Worm (Caenorhabditis elegans) whole organism, L1 larva: ENCODE results near the gene dmd-3.

ENCODE experiments used
- Y116A8C.19 ChIP-seq: sonication (generic microtip); optimal IDR thresholded peaks from 2 replicates; lab custom pipeline; 2016; ENCODE audit warnings: missing compliant biosample characterization, missing genetic modification characterization, borderline replicate concordance
- aha-1 ChIP-seq: fragments of 150-350 bp; optimal IDR thresholded peaks from 2 replicates; lab custom pipeline; 2014; ENCODE audit warnings: missing biosample characterization, missing genetic modification characterization
- aly-2 ChIP-seq: fragments of 150-350 bp; optimal IDR thresholded peaks from 2 replicates; lab custom pipeline; 2014; ENCODE audit warnings: missing biosample characterization, missing genetic modification characterization
- ama-1 ChIP-seq: fragments of 150-350 bp; optimal IDR thresholded peaks from 2 replicates; lab custom pipeline; 2014
- ceh-90 ChIP-seq: sonication (generic microtip); optimal IDR thresholded peaks from 2 replicates; lab custom pipeline; 2016; ENCODE audit warnings: missing genetic modification characterization, missing compliant biosample characterization
- ces-1 ChIP-seq: fragments of 150-350 bp; optimal IDR thresholded peaks from 2 replicates; lab custom pipeline; 2014; ENCODE audit warnings: missing biosample characterization, missing genetic modification reagents, missing genetic modification characterization
- efl-1 ChIP-seq, 4 experiments: fragments of 150-350 bp; optimal IDR thresholded peaks in 3 of 4; peaks in 1 of 4; 1 replicate in 1 of 4; 2 replicates in 3 of 4; lab custom pipeline; 2014; ENCODE audit warnings: missing biosample characterization in 2 of 4, missing genetic modification characterization in 2 of 4, missing genetic modification reagents in 2 of 4
- elt-3 ChIP-seq, 6 experiments: fragments of 150-350 bp in 1 of 6; sonication (generic microtip); optimal IDR thresholded peaks; 2 replicates each; lab custom pipeline; 2017 to 2018; ENCODE audit warnings: missing biosample characterization in 6 of 6, missing genetic modification characterization in 6 of 6, inconsistent platforms in 1 of 6
- grh-1 ChIP-seq: fragments of 200-800 bp; sonication (Bioruptor generic); IDR thresholded peaks from 2 replicates; pipeline ENCODE4 v1.3.6; 2022; ENCODE audit warnings: missing genetic modification reagents, missing genetic modification characterization, missing compliant biosample characterization
- hlh-17 ChIP-seq: fragments of 200-800 bp; sonication (Bioruptor generic); optimal IDR thresholded peaks from 2 replicates; lab custom pipeline; 2018; ENCODE audit warnings: missing genetic modification characterization, mild to moderate bottlenecking, missing compliant biosample characterization, moderate library complexity, borderline replicate concordance
- jun-1 ChIP-seq: fragments of 150-350 bp; optimal IDR thresholded peaks from 2 replicates; lab custom pipeline; 2014; ENCODE audit warnings: missing biosample characterization, missing genetic modification reagents, missing genetic modification characterization
- lin-13 ChIP-seq: fragments of 150-350 bp; optimal IDR thresholded peaks from 2 replicates; lab custom pipeline; 2014; ENCODE audit warnings: missing biosample characterization, missing genetic modification reagents, missing genetic modification characterization
- lin-35 ChIP-seq, 2 experiments: fragments of 150-350 bp; optimal IDR thresholded peaks; 2 replicates each; lab custom pipeline; 2014; ENCODE audit warnings: missing biosample characterization in 2 of 2, missing genetic modification characterization in 2 of 2, missing genetic modification reagents in 2 of 2
- mab-9 ChIP-seq: fragments of 200-800 bp; sonication (Bioruptor generic); IDR thresholded peaks from 2 replicates; pipeline ENCODE4 v1.3.6; 2022; ENCODE audit warnings: missing genetic modification reagents, missing genetic modification characterization, missing compliant biosample characterization
- mef-2 ChIP-seq: fragments of 150-350 bp; optimal IDR thresholded peaks from 2 replicates; lab custom pipeline; 2014; ENCODE audit warnings: missing biosample characterization, missing genetic modification characterization
- mep-1 ChIP-seq: fragments of 150-350 bp; optimal IDR thresholded peaks from 2 replicates; lab custom pipeline; 2014; ENCODE audit warnings: missing biosample characterization, missing genetic modification characterization
- nhr-11 ChIP-seq: fragments of 150-350 bp; optimal IDR thresholded peaks from 2 replicates; lab custom pipeline; 2014; ENCODE audit warnings: missing biosample characterization, missing genetic modification characterization
- nhr-19 ChIP-seq: fragments of 200-800 bp; sonication (Bioruptor generic); conservative IDR thresholded peaks from 2 replicates; pipeline ENCODE4 v1.3.6; 2022; ENCODE audit warnings: missing genetic modification characterization, missing compliant biosample characterization
- nhr-20 ChIP-seq: sonication (generic microtip); optimal IDR thresholded peaks from 2 replicates; lab custom pipeline; 2016; ENCODE audit warnings: mild to moderate bottlenecking, missing genetic modification characterization, missing compliant biosample characterization
- nhr-76 ChIP-seq: sonication (generic microtip); optimal IDR thresholded peaks from 2 replicates; lab custom pipeline; 2017; ENCODE audit warnings: missing biosample characterization, missing genetic modification characterization
- nhr-85 ChIP-seq: sonication (generic microtip); peaks from one replicate; lab custom pipeline; 2016; ENCODE audit warnings: missing genetic modification characterization, inconsistent platforms, missing compliant biosample characterization
- nhr-90 ChIP-seq: sonication (generic microtip); optimal IDR thresholded peaks from 2 replicates; lab custom pipeline; 2016; ENCODE audit warnings: mild to moderate bottlenecking, missing genetic modification characterization, missing compliant biosample characterization; ENCODE audit not compliant: poor library complexity
- pag-3 ChIP-seq: sonication (generic microtip); optimal IDR thresholded peaks from 2 replicates; lab custom pipeline; 2017; ENCODE audit warnings: missing genetic modification characterization, mild to moderate bottlenecking, missing compliant biosample characterization, antibody characterized with exemption, borderline replicate concordance; ENCODE audit not compliant: insufficient read depth
- pqm-1 ChIP-seq: sonication (generic microtip); optimal IDR thresholded peaks from 3 replicates; lab custom pipeline; 2017; ENCODE audit warnings: missing biosample characterization, missing genetic modification characterization
- snpc-4 ChIP-seq: fragments of 150-350 bp; optimal IDR thresholded peaks from 2 replicates; lab custom pipeline; 2014; ENCODE audit warnings: missing biosample characterization, missing genetic modification characterization
- sptf-1 ChIP-seq: fragments of 150-350 bp; optimal IDR thresholded peaks from 2 replicates; lab custom pipeline; 2014; ENCODE audit warnings: missing biosample characterization, missing genetic modification characterization
- tlp-1 ChIP-seq: fragments of 150-350 bp; optimal IDR thresholded peaks from 2 replicates; lab custom pipeline; 2014; ENCODE audit warnings: missing biosample characterization, missing genetic modification characterization
- zip-4 ChIP-seq: fragments of 200-800 bp; sonication (Bioruptor generic); optimal IDR thresholded peaks from 2 replicates; lab custom pipeline; 2018; ENCODE audit warnings: mild to moderate bottlenecking, missing genetic modification characterization, moderate library complexity, missing compliant biosample characterization
- ztf-11 ChIP-seq, 2 experiments: sonication (generic microtip); optimal IDR thresholded peaks; 2 replicates each; lab custom pipeline; 2016 to 2017; ENCODE audit warnings: missing genetic modification characterization in 2 of 2, missing biosample characterization in 1 of 2, missing compliant biosample characterization in 1 of 2

dmd-3 gene

ce11 chrV:19634197-19634596, 20.9 kb downstream of the dmd-3 start:
- TF ChIP-seq aly-2 (tag; lab: Kevin White, UChicago) (no peak), efl-1 (optimal IDR thresholded peaks at IDR 0.05; lab: Kevin White, UChicago) (no peak), efl-1 (GFP tag; optimal IDR thresholded peaks at IDR 0.05 in 1 of 2; lab: Kevin White, UChicago) (peak in 1 of 2 experiments; percentile 79), mab-9 (GFP tag; lab: Robert Waterston, UW) (no peak), sptf-1 (tag; lab: Kevin White, UChicago) (peak; percentile 81), Y116A8C.19 (tag; lab: Kevin White, UChicago) (no peak), aha-1 (no peak)

DNA sequence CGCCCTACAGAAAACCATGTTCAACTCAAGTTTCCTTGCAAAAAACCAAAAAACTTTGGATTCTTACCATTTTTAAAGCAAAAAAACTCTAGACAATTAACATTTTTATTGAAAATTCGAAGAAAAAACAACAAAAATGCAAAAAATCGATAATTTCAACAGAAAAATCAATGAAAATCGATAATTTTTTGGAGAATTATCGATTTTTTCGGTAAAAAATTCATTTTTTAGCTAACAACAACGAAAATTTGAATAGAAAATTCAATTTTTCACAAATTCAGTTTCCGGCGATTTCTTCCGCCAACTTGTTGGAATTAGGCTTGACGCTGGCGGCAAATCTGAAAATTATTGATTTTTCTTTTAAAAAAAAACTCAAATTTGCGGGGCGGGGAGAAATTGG, 22.1 kb downstream of the dmd-3 start:
- TF ChIP-seq ces-1 (no peak), pqm-1 (tag; lab: Kevin White, UChicago) (no peak), pag-3 (tag; lab: Kevin White, UChicago) (no peak), lin-35 (GFP tag; optimal IDR thresholded peaks at IDR 0.05; lab: Kevin White, UChicago) (no peak), aha-1 (no peak), nhr-85 (tag; lab: Kevin White, UChicago) (no peak), grh-1 (GFP tag; lab: Robert Waterston, UW) (no peak), ama-1 (no peak), nhr-90 (no peak), mef-2 (no peak)

ce11 chrV:19632546-19632945, 22.5 kb downstream of the dmd-3 start, which contains the start of gene Y43F8C.5:
TSS of gene Y43F8C.5 (minus strand) at chrV:19632646.
- TF ChIP-seq ztf-11 (tag; optimal IDR thresholded peaks at IDR 0.05; lab: Kevin White, UChicago): no peak
- no peak for TF ChIP-seq mep-1 (tag; lab: Kevin White, UChicago)
- no peak for TF ChIP-seq hlh-17 (GFP tag; lab: Kevin White, UChicago)

- no peak for TF ChIP-seq lin-13 (GFP tag; lab: Kevin White, UChicago)
- no peak for TF ChIP-seq aha-1
- TF ChIP-seq nhr-90: no peak
- TF ChIP-seq aly-2 (tag; lab: Kevin White, UChicago): no peak
- no peak for TF ChIP-seq elt-3 (tag; optimal IDR thresholded peaks at IDR 0.05; lab: Kevin White, UChicago)
- TF ChIP-seq zip-4: no peak
- TF ChIP-seq snpc-4: no peak
Observed at ce11 chrV:19630569-19630968, 24.5 kb downstream of the dmd-3 start.

ce11 chrV:19629973-19630372, 25.1 kb downstream of the dmd-3 start:
- TF ChIP-seq pag-3 (tag; lab: Kevin White, UChicago) (no peak), sptf-1 (tag; lab: Kevin White, UChicago) (peak; percentile 19)

DNA sequence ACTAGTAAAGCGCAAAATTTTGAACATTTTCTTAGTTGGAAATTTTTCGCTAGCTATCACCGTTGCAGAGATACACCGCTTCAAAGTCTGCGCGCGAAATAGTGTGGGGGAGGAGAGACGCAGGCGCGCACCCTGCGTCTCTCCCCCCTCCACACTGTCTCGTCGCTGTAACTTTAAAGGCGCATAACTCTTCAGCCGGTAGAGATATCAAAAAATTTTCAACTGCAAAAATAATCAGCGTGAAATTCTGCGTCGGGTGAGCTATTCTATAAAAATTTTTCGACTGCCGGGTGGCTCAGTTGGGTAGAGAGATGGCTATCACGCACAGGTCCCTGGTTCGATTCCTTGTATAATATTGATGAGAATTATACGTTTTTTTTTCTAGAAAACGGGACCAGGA, 25.5 kb downstream of the dmd-3 start:
- TF ChIP-seq mep-1 (tag; lab: Kevin White, UChicago): no peak
- no peak for TF ChIP-seq tlp-1 (tag; lab: Kevin White, UChicago)
- TF ChIP-seq nhr-11 (tag; lab: Kevin White, UChicago): no peak
- no peak for TF ChIP-seq mef-2
- no peak for TF ChIP-seq nhr-76 (tag; lab: Kevin White, UChicago)
- TF ChIP-seq efl-1 (optimal IDR thresholded peaks at IDR 0.05; lab: Kevin White, UChicago): no peak
- TF ChIP-seq efl-1 (GFP tag; optimal IDR thresholded peaks at IDR 0.05 in 1 of 2; lab: Kevin White, UChicago): peak in 1 of 2 experiments; percentile 35
- TF ChIP-seq nhr-19 (GFP tag; lab: Robert Waterston, UW): 0 out of 2 replicates have a peak, but pooled peaks have one; percentile 26
- no peak for TF ChIP-seq nhr-20 (tag; lab: Kevin White, UChicago)

- no peak for TF ChIP-seq Y116A8C.19 (tag; lab: Kevin White, UChicago)
- TF ChIP-seq ceh-90: no peak
- TF ChIP-seq ces-1: no peak
- TF ChIP-seq elt-3 (tag; optimal IDR thresholded peaks at IDR 0.05; lab: Kevin White, UChicago): no peak
- TF ChIP-seq jun-1 (tag; lab: Kevin White, UChicago): no peak
- no peak for TF ChIP-seq efl-1 (optimal IDR thresholded peaks at IDR 0.05; lab: Kevin White, UChicago)
- peak in 1 of 2 experiments; percentile 19 for TF ChIP-seq efl-1 (GFP tag; optimal IDR thresholded peaks at IDR 0.05 in 1 of 2; lab: Kevin White, UChicago)
- TF ChIP-seq hlh-17 (GFP tag; lab: Kevin White, UChicago): no peak
Observed at ce11 chrV:19625719-19626118, 29.3 kb downstream of the dmd-3 start.
